Worm (Caenorhabditis elegans) whole organism, young adult: ENCODE results near the gene F44E5.2.
"Not testable (repeated sequence)": the region's sequence is repeated elsewhere in the genome, so short reads cannot be mapped to it uniquely, and the experiment has no call there.

ENCODE experiments used
- ama-1 ChIP-seq, 3 experiments: fragments of 150-350 bp in 1 of 3; sonication (generic microtip) in 2 of 3; optimal IDR thresholded peaks; 2 replicates each; lab custom pipeline; 2014 to 2018; ENCODE audit warnings: missing biosample characterization in 2 of 3, missing genetic modification characterization in 2 of 3, missing genetic modification reagents in 2 of 3
- cebp-2 ChIP-seq: fragments of 200-800 bp; sonication (Bioruptor generic); IDR thresholded peaks from 2 replicates; pipeline ENCODE4 v1.3.6; 2022; ENCODE audit warnings: missing genetic modification characterization, missing compliant biosample characterization
- ekl-4 ChIP-seq: fragments of 200-800 bp; sonication (Bioruptor generic); IDR thresholded peaks from 2 replicates; pipeline ENCODE4 v1.3.6; 2022; ENCODE audit warnings: missing genetic modification reagents, missing genetic modification characterization, missing compliant biosample characterization
- hlh-26 ChIP-seq: fragments of 200-800 bp; sonication (Bioruptor generic); conservative IDR thresholded peaks from 2 replicates; pipeline ENCODE4 v1.3.6; 2022; ENCODE audit warnings: missing genetic modification reagents, missing genetic modification characterization, missing compliant biosample characterization
- hrde-1 ChIP-seq: sonication (generic microtip); optimal IDR thresholded peaks from 2 replicates; lab custom pipeline; 2016; ENCODE audit warnings: missing genetic modification characterization, mild to moderate bottlenecking, missing compliant biosample characterization, moderate library complexity, missing genotype, missing genetic modification reagents, borderline replicate concordance
- nhr-179 ChIP-seq: sonication (generic microtip); optimal IDR thresholded peaks from 2 replicates; lab custom pipeline; 2016; ENCODE audit warnings: mild to moderate bottlenecking, missing genetic modification characterization, missing compliant biosample characterization
- unc-130 ChIP-seq: sonication (generic microtip); optimal IDR thresholded peaks from 2 replicates; lab custom pipeline; 2016; ENCODE audit warnings: missing genetic modification reagents, missing genetic modification characterization, missing compliant biosample characterization
- unc-62 ChIP-seq: fragments of 150-350 bp; optimal IDR thresholded peaks from 2 replicates; lab custom pipeline; 2014; ENCODE audit warnings: missing biosample characterization, missing genetic modification reagents, missing genetic modification characterization
- ztf-18 ChIP-seq: sonication (generic microtip); optimal IDR thresholded peaks from 2 replicates; lab custom pipeline; 2016; ENCODE audit warnings: missing genotype, mild to moderate bottlenecking, missing genetic modification characterization, missing compliant biosample characterization
- ztf-3 ChIP-seq: fragments of 200-800 bp; sonication (Bioruptor generic); optimal IDR thresholded peaks from 2 replicates; lab custom pipeline; 2018; ENCODE audit warnings: mild to moderate bottlenecking, missing genetic modification characterization, missing compliant biosample characterization

DNA sequence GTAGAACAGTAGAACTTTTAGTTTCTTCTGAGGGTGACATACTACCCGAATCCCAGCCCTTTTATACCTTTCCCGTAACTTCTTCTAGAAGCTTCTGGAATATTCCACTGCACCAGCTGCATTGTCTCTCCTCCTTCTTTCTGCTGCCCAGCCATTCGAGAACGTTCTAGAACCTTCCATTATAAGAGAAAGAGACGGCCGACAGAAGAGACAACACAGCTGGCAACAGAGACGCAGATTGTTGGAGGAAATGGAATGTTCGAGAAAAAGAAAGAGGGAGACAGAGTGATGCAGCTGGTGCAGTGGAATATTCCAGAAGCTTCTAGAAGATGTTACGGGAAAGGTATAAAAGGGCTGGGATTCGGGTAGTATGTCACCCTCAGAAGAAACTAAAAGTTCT lies 7.3 kb upstream of the F44E5.2 start, which contains the start of the genes F44E5.4 and F44E5.5:
- not testable (repeated sequence) for TF ChIP-seq unc-130 (GFP tag; lab: Kevin White, UChicago); hrde-1 (tag; lab: Kevin White, UChicago); ama-1 (optimal IDR thresholded peaks at IDR 0.05; lab: Kevin White, UChicago); ama-1 (GFP tag; optimal IDR thresholded peaks at IDR 0.05; lab: Kevin White, UChicago); nhr-179; hlh-26 (GFP tag; lab: Robert Waterston, UW); unc-62 (GFP tag; lab: Kevin White, UChicago)
- TF ChIP-seq ztf-3 (GFP tag; lab: Kevin White, UChicago) (peak; percentile 98), cebp-2 (GFP tag; lab: Robert Waterston, UW) (peak; percentile 100), ztf-18 (tag; lab: Kevin White, UChicago) (peak; percentile 48), ekl-4 (peak; percentile 99)
